Fruit fly (Drosophila melanogaster) whole organism, embryonic: ENCODE results near the gene Or7a.

ENCODE experiments used
- Awh ChIP-seq: fragments of 200-800 bp; sonication (Bioruptor generic); IDR thresholded peaks from 2 replicates; pipeline ENCODE4, ENCODE4 v1.3.6; 2022; ENCODE audit warnings: missing biosample characterization, missing genetic modification characterization
- CG10267 ChIP-seq: fragments of 200-800 bp; sonication (Bioruptor generic); optimal IDR thresholded peaks from 2 replicates; lab custom pipeline; 2018; ENCODE audit warnings: missing biosample characterization, mild to moderate bottlenecking, missing genetic modification characterization, moderate library complexity
- CG10431 ChIP-seq: fragments of 200-800 bp; sonication (Bioruptor generic); optimal IDR thresholded peaks from 3 replicates; lab custom pipeline; 2018; ENCODE audit warnings: missing biosample characterization, mild to moderate bottlenecking, missing genetic modification characterization
- CG12219 ChIP-seq: fragments of 200-800 bp; sonication (Bioruptor generic); optimal IDR thresholded peaks from 3 replicates; lab custom pipeline; 2018; ENCODE audit warnings: missing biosample characterization, mild to moderate bottlenecking, missing genetic modification characterization
- CG13296 ChIP-seq: fragments of 200-800 bp; sonication (Bioruptor generic); optimal IDR thresholded peaks from 3 replicates; lab custom pipeline; 2018; ENCODE audit warnings: missing biosample characterization, mild to moderate bottlenecking, missing genetic modification characterization
- CG13775 ChIP-seq: fragments of 200-800 bp; sonication (Bioruptor generic); optimal IDR thresholded peaks from 3 replicates; lab custom pipeline; 2017; ENCODE audit warnings: missing biosample characterization, mild to moderate bottlenecking, missing genetic modification characterization
- CG14441 ChIP-seq: fragments of 200-800 bp; sonication (Bioruptor generic); IDR thresholded peaks from 2 replicates; pipeline ENCODE4 v1.3.6; 2022; ENCODE audit warnings: missing biosample characterization, missing genetic modification characterization
- CG1602 ChIP-seq: fragments of 200-800 bp; sonication (Bioruptor generic); optimal IDR thresholded peaks from 3 replicates; lab custom pipeline; 2016; ENCODE audit warnings: missing biosample characterization, missing genetic modification characterization
- CG17186 ChIP-seq: fragments of 200-800 bp; sonication (Bioruptor generic); optimal IDR thresholded peaks from 3 replicates; lab custom pipeline; 2017; ENCODE audit warnings: missing biosample characterization, missing genetic modification reagents, missing genetic modification characterization
- CG18476 ChIP-seq: fragments of 200-800 bp; sonication (Bioruptor generic); optimal IDR thresholded peaks from 2 replicates; lab custom pipeline; 2016; ENCODE audit warnings: missing biosample characterization, mild to moderate bottlenecking, missing genetic modification characterization
- CG18599 ChIP-seq: fragments of 200-800 bp; sonication (Bioruptor generic); optimal IDR thresholded peaks from 3 replicates; lab custom pipeline; 2017; ENCODE audit warnings: missing biosample characterization, missing genetic modification characterization, mild to moderate bottlenecking, moderate library complexity, missing genetic modification reagents
- CG2889 ChIP-seq: fragments of 200-800 bp; sonication (Bioruptor generic); IDR thresholded peaks from 3 replicates; pipeline ENCODE4 v1.3.6; 2022; ENCODE audit warnings: missing biosample characterization, missing genetic modification characterization
- CG3163 ChIP-seq: fragments of 200-800 bp; sonication (Bioruptor generic); optimal IDR thresholded peaks from 3 replicates; lab custom pipeline; 2016; ENCODE audit warnings: missing biosample characterization, missing genetic modification characterization
- CG4854 ChIP-seq: fragments of 200-800 bp; sonication (Bioruptor generic); optimal IDR thresholded peaks from 2 replicates; lab custom pipeline; 2016; ENCODE audit warnings: missing biosample characterization, missing genetic modification characterization, inconsistent platforms
- CG6813 ChIP-seq: fragments of 200-800 bp; sonication (Bioruptor generic); optimal IDR thresholded peaks from 2 replicates; lab custom pipeline; 2017; ENCODE audit warnings: missing biosample characterization, missing genetic modification characterization, mild to moderate bottlenecking, moderate library complexity, missing genetic modification reagents
- CG7745 ChIP-seq: fragments of 200-800 bp; sonication (Bioruptor generic); optimal IDR thresholded peaks from 2 replicates; lab custom pipeline; 2018; ENCODE audit warnings: missing biosample characterization, mild to moderate bottlenecking, missing genetic modification characterization, moderate library complexity
- CG7839 ChIP-seq: fragments of 200-800 bp; sonication (Bioruptor generic); optimal IDR thresholded peaks from 3 replicates; lab custom pipeline; 2018; ENCODE audit warnings: missing biosample characterization, mild to moderate bottlenecking, missing genetic modification characterization, moderate library complexity
- CG7928 ChIP-seq: fragments of 200-800 bp; sonication (Bioruptor generic); optimal IDR thresholded peaks from 2 replicates; lab custom pipeline; 2017; ENCODE audit warnings: missing biosample characterization, mild to moderate bottlenecking, missing genetic modification characterization
- CG8290 ChIP-seq, 3 experiments: fragments of 200-800 bp; sonication (Bioruptor generic); optimal IDR thresholded peaks; 2 replicates each; lab custom pipeline; 2016 to 2019; ENCODE audit warnings: missing biosample characterization in 3 of 3, missing genetic modification characterization in 3 of 3, mild to moderate bottlenecking in 2 of 3, moderate library complexity in 1 of 3
- CG8388 ChIP-seq: fragments of 200-800 bp; sonication (Bioruptor generic); optimal IDR thresholded peaks from 2 replicates; lab custom pipeline; 2019; ENCODE audit warnings: missing biosample characterization, mild to moderate bottlenecking, missing genetic modification characterization, moderate library complexity
- CG9437 ChIP-seq: fragments of 200-800 bp; sonication (Bioruptor generic); optimal IDR thresholded peaks from 2 replicates; lab custom pipeline; 2018; ENCODE audit warnings: missing biosample characterization, mild to moderate bottlenecking, missing genetic modification characterization
- CG9876 ChIP-seq: fragments of 200-800 bp; sonication (Bioruptor generic); optimal IDR thresholded peaks from 2 replicates; lab custom pipeline; 2016; ENCODE audit warnings: missing biosample characterization, missing genetic modification characterization
- CG9932 ChIP-seq: fragments of 200-800 bp; sonication (Bioruptor generic); IDR thresholded peaks from 2 replicates; pipeline ENCODE4 v1.3.6; 2022; ENCODE audit warnings: missing biosample characterization, missing genetic modification characterization
- CrebB ChIP-seq: fragments of 200-800 bp; sonication (Bioruptor generic); optimal IDR thresholded peaks from 3 replicates; lab custom pipeline; 2018; ENCODE audit warnings: missing biosample characterization, mild to moderate bottlenecking, missing genetic modification characterization
- Drgx ChIP-seq: fragments of 200-800 bp; sonication (Bioruptor generic); IDR thresholded peaks from 2 replicates; pipeline ENCODE4 v1.3.6; 2022; ENCODE audit warnings: missing biosample characterization, missing genetic modification characterization
- Elba2 ChIP-seq: fragments of 200-800 bp; sonication (Bioruptor generic); optimal IDR thresholded peaks from 3 replicates; lab custom pipeline; 2016; ENCODE audit warnings: missing biosample characterization, missing genetic modification characterization
- Gug ChIP-seq: fragments of 200-800 bp; sonication (Bioruptor generic); IDR thresholded peaks from 4 replicates; pipeline ENCODE4 v1.3.6; 2022; ENCODE audit warnings: missing biosample characterization, missing genetic modification characterization
- H2.0 ChIP-seq: fragments of 200-800 bp; sonication (Bioruptor generic); IDR thresholded peaks from 2 replicates; pipeline ENCODE4 v1.3.6; 2022; ENCODE audit warnings: missing biosample characterization, missing genetic modification characterization
- Hey ChIP-seq: fragments of 200-800 bp; sonication (Bioruptor generic); optimal IDR thresholded peaks from 3 replicates; lab custom pipeline; 2018; ENCODE audit warnings: missing biosample characterization, mild to moderate bottlenecking, missing genetic modification characterization
- Hsf ChIP-seq: fragments of 200-800 bp; sonication (Bioruptor generic); optimal IDR thresholded peaks from 3 replicates; lab custom pipeline; 2016; ENCODE audit warnings: missing biosample characterization, missing genetic modification characterization
- Jarid2 ChIP-seq: fragments of 200-800 bp; sonication (Bioruptor generic); optimal IDR thresholded peaks from 3 replicates; lab custom pipeline; 2017; ENCODE audit warnings: mild to moderate bottlenecking, missing biosample characterization, missing genetic modification reagents, missing genetic modification characterization
- Lhr ChIP-seq: fragments of 200-800 bp; sonication (Bioruptor generic); optimal IDR thresholded peaks from 3 replicates; lab custom pipeline; 2017; ENCODE audit warnings: mild to moderate bottlenecking, missing biosample characterization, missing genetic modification reagents, missing genetic modification characterization
- MESR4 ChIP-seq: fragments of 200-800 bp; sonication (Bioruptor generic); optimal IDR thresholded peaks from 2 replicates; lab custom pipeline; 2018; ENCODE audit warnings: missing biosample characterization, mild to moderate bottlenecking, missing genetic modification characterization, moderate library complexity
- MTF-1 ChIP-seq: fragments of 200-800 bp; sonication (Bioruptor generic); optimal IDR thresholded peaks from 2 replicates; lab custom pipeline; 2018; ENCODE audit warnings: missing biosample characterization, mild to moderate bottlenecking, missing genetic modification characterization, borderline replicate concordance
- ab ChIP-seq: fragments of 200-800 bp; sonication (Bioruptor generic); optimal IDR thresholded peaks from 2 replicates; lab custom pipeline; 2016; ENCODE audit warnings: missing biosample characterization, missing genetic modification characterization
- ase ChIP-seq: fragments of 200-800 bp; sonication (Bioruptor generic); IDR thresholded peaks from 3 replicates; pipeline ENCODE4 v1.3.6; 2022; ENCODE audit warnings: missing biosample characterization, missing genetic modification characterization
- ato ChIP-seq: fragments of 200-800 bp; sonication (Bioruptor generic); IDR thresholded peaks from 2 replicates; pipeline ENCODE4 v1.3.6; 2022; ENCODE audit warnings: missing biosample characterization, missing genetic modification characterization; ENCODE audit not compliant: partially characterized antibody
- br ChIP-seq: fragments of >200 bp; optimal IDR thresholded peaks from 2 replicates; lab custom pipeline; 2017
- dpn ChIP-seq, 2 experiments: fragments of 200-800 bp; sonication (Bioruptor generic); optimal IDR thresholded peaks; 3 replicates each; lab custom pipeline; 2016; ENCODE audit warnings: missing biosample characterization in 2 of 2, missing genetic modification characterization in 2 of 2
- fu2 ChIP-seq: fragments of 200-800 bp; sonication (Bioruptor generic); optimal IDR thresholded peaks from 2 replicates; lab custom pipeline; 2016; ENCODE audit warnings: missing biosample characterization, missing genetic modification characterization
- gem ChIP-seq: fragments of 200-800 bp; sonication (Bioruptor generic); optimal IDR thresholded peaks from 2 replicates; lab custom pipeline; 2019; ENCODE audit warnings: missing biosample characterization, mild to moderate bottlenecking, missing genetic modification characterization, moderate library complexity
- grn ChIP-seq: fragments of 200-800 bp; sonication (Bioruptor generic); optimal IDR thresholded peaks from 3 replicates; lab custom pipeline; 2017; ENCODE audit warnings: missing biosample characterization, missing genetic modification characterization
- hth ChIP-seq: fragments of >200 bp; optimal IDR thresholded peaks from 2 replicates; lab custom pipeline; 2017; ENCODE audit warnings: inconsistent platforms
- ind ChIP-seq: fragments of 200-800 bp; sonication (Bioruptor generic); optimal IDR thresholded peaks from 3 replicates; lab custom pipeline; 2016; ENCODE audit warnings: missing biosample characterization, missing genetic modification characterization
- jumu ChIP-seq: fragments of 200-800 bp; sonication (Bioruptor generic); optimal IDR thresholded peaks from 3 replicates; lab custom pipeline; 2016; ENCODE audit warnings: missing biosample characterization, missing genetic modification characterization
- lilli ChIP-seq: fragments of 200-800 bp; sonication (Bioruptor generic); optimal IDR thresholded peaks from 3 replicates; lab custom pipeline; 2016; ENCODE audit warnings: missing biosample characterization, missing genetic modification characterization
- salm ChIP-seq: fragments of 200-800 bp; sonication (Bioruptor generic); optimal IDR thresholded peaks from 2 replicates; lab custom pipeline; 2018; ENCODE audit warnings: missing biosample characterization, mild to moderate bottlenecking, missing genetic modification characterization
- scrt ChIP-seq: fragments of 200-800 bp; sonication (Bioruptor generic); optimal IDR thresholded peaks from 2 replicates; lab custom pipeline; 2018; ENCODE audit warnings: missing biosample characterization, mild to moderate bottlenecking, missing genetic modification characterization, moderate library complexity
- sr ChIP-seq: fragments of 200-800 bp; sonication (Bioruptor generic); IDR thresholded peaks from 3 replicates; pipeline ENCODE4 v1.3.6; 2022; ENCODE audit warnings: missing biosample characterization, missing genetic modification characterization
- sug ChIP-seq: fragments of 200-800 bp; optimal IDR thresholded peaks from 2 replicates; lab custom pipeline; 2019; ENCODE audit warnings: missing biosample characterization, mild to moderate bottlenecking, missing genetic modification characterization, moderate library complexity
- ttk ChIP-seq: fragments of 200-800 bp; sonication (Bioruptor generic); IDR thresholded peaks from 2 replicates; pipeline ENCODE4 v2.1.2; 2022; ENCODE audit warnings: missing biosample characterization, missing genetic modification characterization
- zf30C ChIP-seq: fragments of 200-800 bp; sonication (Bioruptor generic); optimal IDR thresholded peaks from 3 replicates; lab custom pipeline; 2018; ENCODE audit warnings: missing biosample characterization, mild to moderate bottlenecking, missing genetic modification characterization

The Or7a gene

DNA sequence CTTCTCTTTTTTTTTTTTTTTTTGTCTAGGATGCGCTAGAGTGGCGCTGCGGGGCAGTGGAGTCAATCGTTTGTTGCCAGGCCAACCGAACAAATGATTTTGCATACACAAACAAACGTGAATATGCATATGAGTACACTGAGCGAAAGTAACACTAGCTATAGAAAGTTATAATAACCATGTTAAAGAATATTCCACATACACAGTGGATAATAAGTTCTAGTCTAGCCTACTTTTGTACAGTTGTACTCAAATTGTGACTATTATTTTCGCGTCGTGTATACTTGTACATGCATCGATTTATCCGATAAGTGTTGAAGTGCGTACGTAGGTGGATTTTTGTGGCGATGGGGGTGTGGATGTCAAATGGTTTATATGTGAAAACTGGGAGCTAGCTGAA lies 41.5 kb upstream of the Or7a start (continued):
- TF ChIP-seq dpn (GFP tag; optimal IDR thresholded peaks at IDR 0.05; lab: Kevin White, UChicago) (no peak), Elba2 (GFP tag; lab: Kevin White, UChicago) (no peak), lilli (GFP tag; lab: Kevin White, UChicago) (no peak), zf30C (GFP tag; lab: Kevin White, UChicago) (no peak), CG1602 (GFP tag; lab: Kevin White, UChicago) (no peak), CG8290 (GFP tag; optimal IDR thresholded peaks at IDR 0.05; lab: Kevin White, UChicago) (no peak), CG8290 (tag; optimal IDR thresholded peaks at IDR 0.05; lab: Kevin White, UChicago) (peak in 1 of 2 experiments; percentile 53), CG10267 (tag; lab: Kevin White, UChicago) (no peak), CG9437 (GFP tag; lab: Kevin White, UChicago) (no peak), sr (GFP tag; lab: Robert Waterston, UW) (no peak), CG12219 (GFP tag; lab: Kevin White, UChicago) (no peak), CG13296 (no peak), MTF-1 (GFP tag; lab: Kevin White, UChicago) (no peak), CG7928 (GFP tag; lab: Kevin White, UChicago) (no peak), scrt (no peak), ttk (GFP tag; lab: Robert Waterston, UW) (0 out of 2 replicates have a peak, but pooled peaks have one; percentile 41), CG6813 (GFP tag; lab: Kevin White, UChicago) (no peak), CG2889 (no peak), H2.0 (no peak), CG17186 (GFP tag; lab: Kevin White, UChicago) (no peak), CrebB (tag; lab: Kevin White, UChicago) (no peak), CG14441 (GFP tag; lab: Robert Waterston, UW) (peak; percentile 30; the same call in 1 of the 2 replicates), br (no peak), hth (lab: Kevin White, UChicago) (no peak), jumu (GFP tag; lab: Kevin White, UChicago) (no peak), CG4854 (GFP tag; lab: Kevin White, UChicago) (no peak), CG7839 (no peak), CG18476 (GFP tag; lab: Kevin White, UChicago) (no peak), CG10431 (GFP tag; lab: Kevin White, UChicago) (no peak), ase (no peak), Drgx (GFP tag; lab: Robert Waterston, UW) (peak; percentile 57; the same call in 1 of the 2 replicates), salm (tag; lab: Kevin White, UChicago) (no peak), CG8388 (no peak), MESR4 (no peak), grn (GFP tag; lab: Kevin White, UChicago) (no peak), ato (GFP tag; lab: Robert Waterston, UW) (no peak), sug (tag; lab: Kevin White, UChicago) (no peak), Jarid2 (GFP tag; lab: Kevin White, UChicago) (no peak), Lhr (GFP tag; lab: Kevin White, UChicago) (no peak), Hey (no peak), CG9932 (GFP tag; lab: Robert Waterston, UW) (no peak), ab (no peak), CG7745 (no peak), Gug (no peak), CG18599 (GFP tag; lab: Kevin White, UChicago) (no peak), CG9876 (GFP tag; lab: Kevin White, UChicago) (no peak), Hsf (GFP tag; lab: Kevin White, UChicago) (no peak), CG13775 (GFP tag; lab: Kevin White, UChicago) (no peak), Awh (GFP tag; lab: Robert Waterston, UW) (no peak), gem (tag; lab: Kevin White, UChicago) (peak; percentile 19), ind (no peak), fu2 (GFP tag; lab: Kevin White, UChicago) (no peak), CG3163 (no peak)
